Worm (Caenorhabditis elegans) whole organism, mixed stage, embryonic: ENCODE data around the gene hsp-75.

Experiments
- ces-1 ChIP-seq: fragments of 150-350 bp; optimal IDR thresholded peaks from 2 replicates; lab custom pipeline; 2014; ENCODE audit warnings: missing biosample characterization, missing genetic modification reagents, missing genetic modification characterization
- lin-13 ChIP-seq: fragments of 150-350 bp; optimal IDR thresholded peaks from 2 replicates; lab custom pipeline; 2014; ENCODE audit warnings: missing biosample characterization, missing genetic modification characterization
- mls-2 ChIP-seq: sonication (generic microtip); optimal IDR thresholded peaks from 2 replicates; lab custom pipeline; 2016; ENCODE audit warnings: mild to moderate bottlenecking, missing genetic modification characterization, moderate library complexity, missing compliant biosample characterization
- nhr-28 ChIP-seq: fragments of 150-350 bp; optimal IDR thresholded peaks from 2 replicates; lab custom pipeline; 2014; ENCODE audit warnings: missing biosample characterization, missing genetic modification characterization

DNA sequence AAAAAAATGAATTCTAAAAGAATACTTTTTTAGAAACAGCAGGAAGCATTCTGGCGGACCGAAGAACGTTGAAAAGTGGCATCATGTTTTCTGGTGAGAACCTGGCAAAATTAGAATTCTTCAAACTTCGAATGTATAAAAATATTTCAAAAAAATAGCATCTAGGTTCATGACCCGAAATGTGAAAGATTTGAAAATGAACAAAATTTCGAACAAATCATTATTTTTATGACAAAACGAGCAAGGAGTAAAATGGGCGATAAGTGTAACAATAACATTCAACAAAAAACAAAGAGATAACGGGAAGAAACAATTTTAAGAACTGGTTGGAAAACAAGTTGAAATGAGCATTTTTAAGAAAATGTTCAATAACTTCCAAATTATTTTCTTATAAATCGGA lies 48.8 kb upstream of the hsp-75 start, which contains the start of gene psd-1:
- TF ChIP-seq nhr-28 (tag; lab: Kevin White, UChicago) = no peak
- no peak for TF ChIP-seq mls-2 (tag; lab: Kevin White, UChicago)
- no peak for TF ChIP-seq lin-13 (tag; lab: Kevin White, UChicago)
- TF ChIP-seq ces-1 (GFP tag; lab: Kevin White, UChicago) = no peak
